Worm (Caenorhabditis elegans): Measurements from ENCODE around the gene cat-2.
A peak's percentile ranks its signal among the peaks of the same experiment; 100 is the strongest.

Gene cat-2

ce11 chrII:255124-255523 lies 2.5 kb upstream of the cat-2 start (continued):
- TF ChIP-seq Y67H2A.10 (GFP tag; conservative IDR thresholded peaks at IDR 0.05) (peak; percentile 75), F10E7.11 (tag; optimal IDR thresholded peaks at IDR 0.05) (no peak), K12H6.12 (tag; optimal IDR thresholded peaks at IDR 0.05) (peak; percentile 84), him-1 (tag; optimal IDR thresholded peaks at IDR 0.05) (peak; percentile 41), ztf-22 (GFP tag; optimal IDR thresholded peaks at IDR 0.05) (peak; percentile 59), ama-1 (optimal IDR thresholded peaks at IDR 0.05) (no peak), ama-1 (GFP tag; optimal IDR thresholded peaks at IDR 0.05) (peak; percentile 7 to 67), nhr-27 (tag; optimal IDR thresholded peaks at IDR 0.05) (no peak), sea-2 (GFP tag; IDR thresholded peaks at IDR 0.05) (no peak), C17E4.6 (GFP tag; IDR thresholded peaks at IDR 0.05) (no peak), pbrm-1 (GFP tag; IDR thresholded peaks at IDR 0.05) (peak; percentile 94), lin-26 (GFP tag; IDR thresholded peaks at IDR 0.05) (no peak), lin-54 (GFP tag; optimal IDR thresholded peaks at IDR 0.05) (peak; percentile 91), ceh-27 (GFP tag; optimal IDR thresholded peaks at IDR 0.05) (peak; percentile 95), ZK185.1 (tag; optimal IDR thresholded peaks at IDR 0.05; ENCODE audit: poor library complexity, severe bottlenecking) (peak; percentile 95), ztf-18 (tag; optimal IDR thresholded peaks at IDR 0.05) (peak; percentile 83), snpc-1.3 (tag; optimal IDR thresholded peaks at IDR 0.05; ENCODE audit: insufficient read depth) (peak; percentile 71), lsl-1 (GFP tag; optimal IDR thresholded peaks at IDR 0.05) (peak; percentile 71), ets-4 (GFP tag; optimal IDR thresholded peaks at IDR 0.05) (peak; percentile 42), nfyb-1 (GFP tag; IDR thresholded peaks at IDR 0.05) (peak; percentile 90), cebp-1 (GFP tag; IDR thresholded peaks at IDR 0.05) (peak; percentile 59; the same call in 1 of the 2 replicates), cebp-1 (tag; optimal IDR thresholded peaks at IDR 0.05) (no peak), tbx-9 (tag; optimal IDR thresholded peaks at IDR 0.05; ENCODE audit: borderline replicate concordance) (no peak), snpc-4 (GFP tag; optimal IDR thresholded peaks at IDR 0.05) (peak; percentile 14), snpc-4 (tag; optimal IDR thresholded peaks at IDR 0.05) (peak in 2 of 4 experiments; percentile 57 to 86), rcor-1 (GFP tag; IDR thresholded peaks at IDR 0.05) (peak; percentile 79), lag-1 (GFP tag; IDR thresholded peaks at IDR 0.05) (no peak), C06A6.2 (GFP tag; conservative IDR thresholded peaks at IDR 0.05) (peak; percentile 93), D2030.7 (GFP tag; IDR thresholded peaks at IDR 0.05) (peak; percentile 93), sptf-2 (GFP tag; optimal IDR thresholded peaks at IDR 0.05) (no peak), tbp1 (GFP tag; optimal IDR thresholded peaks at IDR 0.05) (peak; percentile 69), nhr-90 (tag; optimal IDR thresholded peaks at IDR 0.05) (peak; percentile 4), aptf-2 (GFP tag; conservative IDR thresholded peaks at IDR 0.05) (peak; percentile 68; the same call in 1 of the 2 replicates), mxl-1 (tag; optimal IDR thresholded peaks at IDR 0.05) (no peak), F52B5.7 (tag; optimal IDR thresholded peaks at IDR 0.05) (peak; percentile 54), dpff-1 (tag; optimal IDR thresholded peaks at IDR 0.05) (no peak), chd-7 (tag; optimal IDR thresholded peaks at IDR 0.05) (peak; percentile 30), snpc-1.1 (tag; optimal IDR thresholded peaks at IDR 0.05; ENCODE audit: insufficient read depth) (peak; percentile 86), repo-1 (tag; optimal IDR thresholded peaks at IDR 0.05) (peak; percentile 66), unc-130 (GFP tag; optimal IDR thresholded peaks at IDR 0.05) (peak; percentile 75), hsf-1 (GFP tag; IDR thresholded peaks at IDR 0.05) (no peak), mes-4 (tag; optimal IDR thresholded peaks at IDR 0.05) (no peak), ceh-91 (GFP tag; IDR thresholded peaks at IDR 0.05) (peak; percentile 85), dox-1 (GFP tag; IDR thresholded peaks at IDR 0.05) (peak; percentile 97), akir-1 (GFP tag; optimal IDR thresholded peaks at IDR 0.05) (peak; percentile 18), B0035.1 (tag; optimal IDR thresholded peaks at IDR 0.05) (peak; percentile 17)
